Fruit fly (Drosophila melanogaster) whole organism, prepupa: ENCODE data around the gene santa-maria.

ENCODE experiments used
- Hr39 ChIP-seq: fragments of 200-800 bp; sonication (Bioruptor generic); optimal IDR thresholded peaks from 2 replicates; lab custom pipeline; 2016; ENCODE audit warnings: missing biosample characterization, missing genetic modification characterization
- vri ChIP-seq: fragments of 200-800 bp; sonication (Bioruptor generic); optimal IDR thresholded peaks from 3 replicates; lab custom pipeline; 2016; ENCODE audit warnings: missing biosample characterization, mild to moderate bottlenecking, missing genetic modification characterization

DNA sequence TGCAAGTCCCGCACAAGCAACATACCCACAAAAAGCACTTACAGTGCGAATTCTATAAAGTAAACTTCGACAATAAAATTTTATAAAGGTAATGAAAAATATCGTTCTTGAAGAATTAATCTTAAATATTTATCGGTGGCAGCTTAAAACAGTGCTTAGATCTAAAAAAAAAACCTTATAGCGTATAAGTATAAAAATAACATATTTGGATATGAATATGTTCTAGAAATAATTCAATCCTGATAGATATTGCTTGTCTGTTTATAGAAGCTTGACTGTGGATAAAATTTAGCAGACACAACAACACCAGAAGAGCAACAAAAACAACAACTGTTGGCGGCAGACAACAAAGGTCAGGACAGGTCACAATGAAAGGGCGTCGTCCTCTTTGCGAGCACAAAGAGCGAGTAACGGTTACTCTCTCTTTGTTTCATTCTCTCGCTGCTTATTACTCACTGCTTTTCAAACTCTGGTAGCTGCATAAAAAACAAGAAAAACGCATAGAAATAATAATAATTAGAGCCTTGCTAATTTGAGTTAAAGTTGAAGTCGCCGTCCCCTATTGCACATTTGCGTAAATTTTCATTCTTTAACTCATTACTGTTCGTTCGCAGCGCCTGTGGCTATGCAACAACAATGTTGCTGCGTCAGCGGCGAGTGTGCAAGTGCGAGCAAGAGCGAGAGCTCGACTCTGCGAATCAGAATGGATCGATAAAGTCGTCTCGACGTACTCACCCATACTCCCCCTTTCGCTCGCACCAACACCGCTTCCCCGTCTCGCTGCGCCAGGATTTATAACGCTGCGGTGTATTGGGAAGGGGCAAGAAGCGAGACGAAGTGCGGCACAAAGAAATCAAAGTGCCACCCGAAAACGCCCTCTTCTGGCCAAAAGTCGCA is 31.4 kb downstream of the santa-maria start:
- TF ChIP-seq Hr39 (GFP tag; lab: Kevin White, UChicago) (peak; percentile 69), vri (GFP tag; lab: Kevin White, UChicago) (no peak)
